Worm (Caenorhabditis elegans) whole organism, L4 larva: ENCODE results near the gene B0294.1.

ENCODE experiments used
- F44E2.7 ChIP-seq: fragments of 200-800 bp; sonication (Bioruptor generic); IDR thresholded peaks from 2 replicates; pipeline ENCODE4 v2.1.2; 2022; ENCODE audit warnings: missing genetic modification characterization, missing compliant biosample characterization
- T26A8.4 ChIP-seq: fragments of 200-800 bp; sonication (Bioruptor generic); IDR thresholded peaks from 2 replicates; pipeline ENCODE4 v1.3.6; 2022; ENCODE audit warnings: missing genetic modification characterization, missing compliant biosample characterization
- ZK546.5 ChIP-seq, 2 experiments: sonication (generic microtip); optimal IDR thresholded peaks; 2 replicates each; lab custom pipeline; 2017; ENCODE audit warnings: missing biosample characterization in 2 of 2, missing genetic modification characterization in 2 of 2
- aha-1 ChIP-seq: fragments of 150-350 bp; peaks from one replicate; lab custom pipeline; 2014; ENCODE audit warnings: missing biosample characterization, missing genetic modification characterization
- ceh-82 ChIP-seq: sonication (generic microtip); optimal IDR thresholded peaks from 2 replicates; lab custom pipeline; 2017; ENCODE audit warnings: missing biosample characterization, missing genetic modification characterization
- daf-12 ChIP-seq: fragments of 150-350 bp; optimal IDR thresholded peaks from 2 replicates; lab custom pipeline; 2014; ENCODE audit warnings: missing biosample characterization, missing genetic modification reagents, missing genetic modification characterization
- daf-16 ChIP-seq, 3 experiments: sonication (generic microtip); optimal IDR thresholded peaks; 2 replicates each; lab custom pipeline; 2016 to 2017; ENCODE audit warnings: missing genetic modification characterization in 3 of 3, missing genetic modification reagents in 3 of 3, mild to moderate bottlenecking in 2 of 3, missing compliant biosample characterization in 2 of 3, missing biosample characterization in 1 of 3, moderate library complexity in 1 of 3
- daf-19 ChIP-seq: fragments of 200-800 bp; sonication (Bioruptor generic); conservative IDR thresholded peaks from 2 replicates; pipeline ENCODE4 v1.3.6; 2022; ENCODE audit warnings: missing genetic modification characterization, missing compliant biosample characterization
- dmd-8 ChIP-seq: fragments of 200-800 bp; sonication (Bioruptor generic); IDR thresholded peaks from 2 replicates; pipeline ENCODE4 v1.3.6; 2022; ENCODE audit warnings: missing genetic modification characterization, missing compliant biosample characterization
- dmd-9 ChIP-seq: fragments of 200-800 bp; sonication (Bioruptor generic); IDR thresholded peaks from 2 replicates; pipeline ENCODE4 v1.3.6; 2022; ENCODE audit warnings: missing genetic modification reagents, missing genetic modification characterization, missing compliant biosample characterization
- dpl-1 ChIP-seq: fragments of 150-350 bp; optimal IDR thresholded peaks from 2 replicates; lab custom pipeline; 2014; ENCODE audit warnings: missing biosample characterization, missing genetic modification reagents, missing genetic modification characterization
- duxl-1 ChIP-seq: sonication (generic microtip); optimal IDR thresholded peaks from 2 replicates; lab custom pipeline; 2016; ENCODE audit warnings: mild to moderate bottlenecking, missing genetic modification characterization, moderate library complexity, missing compliant biosample characterization; ENCODE audit not compliant: poor library complexity
- dve-1 ChIP-seq: sonication (generic microtip); optimal IDR thresholded peaks from 2 replicates; lab custom pipeline; 2017; ENCODE audit warnings: antibody characterized with exemption, mild to moderate bottlenecking, missing genetic modification characterization, missing compliant biosample characterization; ENCODE audit not compliant: insufficient read depth
- egl-27 ChIP-seq: sonication (generic microtip); optimal IDR thresholded peaks from 3 replicates; lab custom pipeline; 2017; ENCODE audit warnings: missing biosample characterization, missing genetic modification reagents, missing genetic modification characterization
- egl-43 ChIP-seq: fragments of 200-800 bp; sonication (Bioruptor generic); IDR thresholded peaks from 2 replicates; pipeline ENCODE4 v1.3.6; 2022; ENCODE audit warnings: missing genetic modification reagents, missing genetic modification characterization, missing compliant biosample characterization
- fkh-10 ChIP-seq: fragments of 150-350 bp; optimal IDR thresholded peaks from 2 replicates; lab custom pipeline; 2014; ENCODE audit warnings: missing biosample characterization, missing genetic modification reagents, missing genetic modification characterization
- gei-8 ChIP-seq: fragments of 200-800 bp; sonication (Bioruptor generic); optimal IDR thresholded peaks from 2 replicates; lab custom pipeline; 2018; ENCODE audit warnings: mild to moderate bottlenecking, missing genetic modification characterization, missing compliant biosample characterization
- hif-1 ChIP-seq, 2 experiments: sonication (generic microtip); optimal IDR thresholded peaks; 2 replicates each; lab custom pipeline; 2016 to 2017; ENCODE audit warnings: missing compliant biosample characterization in 2 of 2, missing genetic modification characterization in 2 of 2, missing genetic modification reagents in 2 of 2, missing genotype in 2 of 2, mild to moderate bottlenecking in 1 of 2
- hlh-30 ChIP-seq: sonication (generic microtip); optimal IDR thresholded peaks from 2 replicates; lab custom pipeline; 2017; ENCODE audit warnings: antibody characterized with exemption, mild to moderate bottlenecking, missing genetic modification characterization, missing compliant biosample characterization; ENCODE audit not compliant: insufficient read depth
- hmg-1.1 ChIP-seq: fragments of 200-800 bp; sonication (Bioruptor generic); IDR thresholded peaks from 2 replicates; pipeline ENCODE4 v1.3.6; 2022; ENCODE audit warnings: missing genetic modification reagents, missing genetic modification characterization, missing compliant biosample characterization
- lim-7 ChIP-seq: fragments of 200-800 bp; sonication (Bioruptor generic); IDR thresholded peaks from 2 replicates; pipeline ENCODE4 v1.3.6; 2022; ENCODE audit warnings: missing genetic modification characterization, missing compliant biosample characterization
- lin-13 ChIP-seq: fragments of 150-350 bp; optimal IDR thresholded peaks from 2 replicates; lab custom pipeline; 2014; ENCODE audit warnings: missing biosample characterization, missing genetic modification reagents, missing genetic modification characterization
- lsy-2 ChIP-seq, 2 experiments: fragments of 150-350 bp in 1 of 2; sonication (generic microtip) in 1 of 2; optimal IDR thresholded peaks; 2 replicates each; lab custom pipeline; 2014 to 2017; ENCODE audit warnings: missing biosample characterization in 2 of 2, missing genetic modification characterization in 2 of 2
- mdl-1 ChIP-seq, 2 experiments: fragments of 150-350 bp in 1 of 2; sonication (generic microtip) in 1 of 2; optimal IDR thresholded peaks; 2 replicates each; lab custom pipeline; 2014 to 2017; ENCODE audit warnings: missing biosample characterization in 2 of 2, missing genetic modification characterization in 2 of 2
- mes-2 ChIP-seq: sonication (generic microtip); optimal IDR thresholded peaks from 2 replicates; lab custom pipeline; 2016; ENCODE audit warnings: missing genotype, mild to moderate bottlenecking, missing genetic modification characterization, missing compliant biosample characterization; ENCODE audit not compliant: poor library complexity, severe bottlenecking
- mxl-2 ChIP-seq: fragments of 200-800 bp; sonication (Bioruptor generic); conservative IDR thresholded peaks from 2 replicates; pipeline ENCODE4 v1.3.6; 2022; ENCODE audit warnings: missing genetic modification reagents, missing genetic modification characterization, missing compliant biosample characterization
- nhr-11 ChIP-seq: fragments of 150-350 bp; optimal IDR thresholded peaks from 2 replicates; lab custom pipeline; 2014; ENCODE audit warnings: missing biosample characterization, missing genetic modification characterization
- nhr-237 ChIP-seq: sonication (generic microtip); optimal IDR thresholded peaks from 2 replicates; lab custom pipeline; 2017; ENCODE audit warnings: missing biosample characterization, missing genetic modification characterization
- nhr-25 ChIP-seq: sonication (generic microtip); optimal IDR thresholded peaks from 2 replicates; lab custom pipeline; 2017; ENCODE audit warnings: missing genetic modification characterization, mild to moderate bottlenecking, missing compliant biosample characterization, antibody characterized with exemption, moderate library complexity, borderline replicate concordance; ENCODE audit not compliant: insufficient read depth
- nhr-6 ChIP-seq: fragments of 150-350 bp; optimal IDR thresholded peaks from 2 replicates; lab custom pipeline; 2014; ENCODE audit warnings: missing biosample characterization, missing genetic modification characterization
- nhr-77 ChIP-seq: fragments of 150-350 bp; optimal IDR thresholded peaks from 2 replicates; lab custom pipeline; 2014; ENCODE audit warnings: missing biosample characterization, missing genetic modification characterization
- rbr-2 ChIP-seq: sonication (generic microtip); optimal IDR thresholded peaks from 2 replicates; lab custom pipeline; 2016; ENCODE audit warnings: missing genotype, missing genetic modification characterization, missing compliant biosample characterization
- set-16 ChIP-seq: fragments of 200-800 bp; sonication (Bioruptor generic); IDR thresholded peaks from 2 replicates; pipeline ENCODE4 v1.3.6; 2022; ENCODE audit warnings: missing genetic modification reagents, missing genetic modification characterization, missing compliant biosample characterization
- skn-1 ChIP-seq: fragments of 150-350 bp; optimal IDR thresholded peaks from 2 replicates; lab custom pipeline; 2014; ENCODE audit warnings: missing biosample characterization, missing genetic modification characterization
- snpc-1.2 ChIP-seq: fragments of 200-800 bp; sonication (Bioruptor generic); IDR thresholded peaks from 2 replicates; pipeline ENCODE4 v1.3.6; 2022; ENCODE audit warnings: missing genetic modification reagents, missing genetic modification characterization, missing compliant biosample characterization
- tra-1 ChIP-seq: fragments of 200-800 bp; sonication (Bioruptor generic); IDR thresholded peaks from 2 replicates; pipeline ENCODE4 v1.3.6; 2022; ENCODE audit warnings: missing genetic modification reagents, missing genetic modification characterization, missing compliant biosample characterization
- unc-130 ChIP-seq: sonication (generic microtip); optimal IDR thresholded peaks from 2 replicates; lab custom pipeline; 2016; ENCODE audit warnings: missing genetic modification reagents, missing genetic modification characterization, missing compliant biosample characterization
- unc-62 ChIP-seq, 3 experiments: fragments of 150-350 bp in 1 of 3; sonication (generic microtip); optimal IDR thresholded peaks in 2 of 3; peaks in 1 of 3; 1 replicate in 1 of 3; 2 replicates in 2 of 3; lab custom pipeline; 2014 to 2017; ENCODE audit warnings: missing biosample characterization in 3 of 3, missing genetic modification characterization in 3 of 3, missing genetic modification reagents in 3 of 3, missing genotype in 1 of 3
- vab-7 ChIP-seq: fragments of 200-800 bp; sonication (Bioruptor generic); IDR thresholded peaks from 2 replicates; pipeline ENCODE4 v1.3.6; 2022; ENCODE audit warnings: missing genetic modification reagents, missing genetic modification characterization, missing compliant biosample characterization
- zfp-2 ChIP-seq: sonication (generic microtip); optimal IDR thresholded peaks from 2 replicates; lab custom pipeline; 2016; ENCODE audit warnings: mild to moderate bottlenecking, missing genetic modification characterization, missing compliant biosample characterization
- zfp-3 ChIP-seq: fragments of 200-800 bp; sonication (Bioruptor generic); conservative IDR thresholded peaks from 2 replicates; pipeline ENCODE4 v1.3.6; 2022; ENCODE audit warnings: missing genetic modification reagents, missing genetic modification characterization, missing compliant biosample characterization

B0294.1 gene

ce11 chrX:1856160-1856559 lies 41.0 kb downstream of the B0294.1 start, which contains the start of gene ceh-39 (continued):
- TF ChIP-seq vab-7 (GFP tag; lab: Robert Waterston, UW) (0 out of 2 replicates have a peak, but pooled peaks have one; percentile 46), duxl-1 (peak; percentile 48), aha-1 (peak; percentile 86), set-16 (GFP tag; lab: Robert Waterston, UW) (peak; percentile 75), ceh-82 (no peak), fkh-10 (GFP tag; lab: Kevin White, UChicago) (peak; percentile 42), mdl-1 (tag; optimal IDR thresholded peaks at IDR 0.05; lab: Kevin White, UChicago) (peak in 1 of 2 experiments; percentile 41), dmd-8 (GFP tag; lab: Robert Waterston, UW) (no peak), hlh-30 (peak; percentile 41)

- TF ChIP-seq duxl-1 (peak; percentile 59), mxl-2 (GFP tag; lab: Robert Waterston, UW) (no peak), daf-12 (tag; lab: Kevin White, UChicago) (no peak), egl-43 (no peak), dpl-1 (GFP tag; lab: Kevin White, UChicago) (peak; percentile 28), nhr-237 (no peak), dmd-9 (0 out of 2 replicates have a peak, but pooled peaks have one; percentile 12), nhr-11 (tag; lab: Kevin White, UChicago) (no peak), mes-2 (tag; lab: Kevin White, UChicago) (peak; percentile 89), skn-1 (no peak), zfp-2 (tag; lab: Kevin White, UChicago) (no peak), nhr-6 (tag; lab: Kevin White, UChicago) (peak; percentile 72), daf-16 (GFP tag; optimal IDR thresholded peaks at IDR 0.05; lab: Kevin White, UChicago) (no peak), daf-16 (tag; optimal IDR thresholded peaks at IDR 0.05; lab: Kevin White, UChicago) (no peak), snpc-1.2 (GFP tag; lab: Robert Waterston, UW) (no peak), hif-1 (tag; optimal IDR thresholded peaks at IDR 0.05; lab: Kevin White, UChicago) (peak in 1 of 2 experiments; percentile 57), lsy-2 (tag; optimal IDR thresholded peaks at IDR 0.05; lab: Kevin White, UChicago) (peak in 1 of 2 experiments; percentile 3), lim-7 (GFP tag; lab: Robert Waterston, UW) (no peak), nhr-25 (tag; lab: Kevin White, UChicago) (no peak), hmg-1.1 (GFP tag; lab: Robert Waterston, UW) (peak; percentile 52; the same call in 1 of the 2 replicates)
- TF ChIP-seq, all 104 proteins: peak for 8
These were observed 43.5 kb downstream of the B0294.1 start, which contains the start of gene T26C11.9 for ce11 chrX:1853596-1853995. T26C11.9 (minus strand) TSS chrX:1853849.

ce11 chrX:1852636-1853035 lies 44.5 kb downstream of the B0294.1 start, which contains the start of gene ceh-21:
ceh-21 (minus strand) TSS chrX:1852736.
- no peak for TF ChIP-seq ZK546.5 (tag; optimal IDR thresholded peaks at IDR 0.05; lab: Kevin White, UChicago)
- no peak for TF ChIP-seq set-16 (GFP tag; lab: Robert Waterston, UW)
- TF ChIP-seq gei-8 (GFP tag; lab: Kevin White, UChicago): no peak
- no peak for TF ChIP-seq F44E2.7 (GFP tag; lab: Robert Waterston, UW)
- TF ChIP-seq dve-1 (tag; lab: Kevin White, UChicago): no peak
- no peak for TF ChIP-seq zfp-3 (GFP tag; lab: Robert Waterston, UW)
- TF ChIP-seq nhr-77: no peak
- TF ChIP-seq unc-130: no peak
- no peak for TF ChIP-seq tra-1 (GFP tag; lab: Robert Waterston, UW)
- TF ChIP-seq unc-62 (GFP tag; optimal IDR thresholded peaks at IDR 0.05 in 1 of 2; lab: Kevin White, UChicago): no peak
- no peak for TF ChIP-seq unc-62 (tag; optimal IDR thresholded peaks at IDR 0.05; lab: Kevin White, UChicago)
- no peak for TF ChIP-seq egl-27 (tag; lab: Kevin White, UChicago)
- no peak for TF ChIP-seq mdl-1 (tag; optimal IDR thresholded peaks at IDR 0.05; lab: Kevin White, UChicago)
- no peak for TF ChIP-seq dpl-1 (GFP tag; lab: Kevin White, UChicago)
- TF ChIP-seq snpc-1.2 (GFP tag; lab: Robert Waterston, UW): no peak
- no peak for TF ChIP-seq daf-19 (GFP tag; lab: Robert Waterston, UW)
- no peak for TF ChIP-seq lin-13 (GFP tag; lab: Kevin White, UChicago)
- no peak for TF ChIP-seq rbr-2 (tag; lab: Kevin White, UChicago)
- TF ChIP-seq T26A8.4: no peak
- no peak for TF ChIP-seq zfp-2 (tag; lab: Kevin White, UChicago)
- no peak for TF ChIP-seq duxl-1
